Fruit fly (Drosophila melanogaster) whole organism, wandering third instar larva: ENCODE measurements around the gene AGO2.

Experiments used
- CG32264 ChIP-seq: fragments of 200-800 bp; sonication (Bioruptor generic); optimal IDR thresholded peaks from 2 replicates; lab custom pipeline; 2016; ENCODE audit warnings: missing biosample characterization, missing genetic modification characterization
- Dfd ChIP-seq: fragments of >200 bp; optimal IDR thresholded peaks from 2 replicates; lab custom pipeline; 2017; ENCODE audit warnings: missing biosample characterization, missing genetic modification characterization
- h ChIP-seq: fragments of 200-800 bp; sonication (Bioruptor generic); optimal IDR thresholded peaks from 3 replicates; lab custom pipeline; 2016; ENCODE audit warnings: missing biosample characterization, mild to moderate bottlenecking, missing genetic modification characterization

dm6 chr3L:15562727-15563057 lies 8.8 kb downstream of the AGO2 start:
- TF ChIP-seq CG32264 (GFP tag; lab: Kevin White, UChicago) (no peak), h (no peak), Dfd (GFP tag; lab: Kevin White, UChicago) (no peak)
